Fruit fly (Drosophila melanogaster) whole organism, embryonic: ENCODE data around the gene Vps2.
A peak's percentile ranks its signal among the peaks of the same experiment; 100 is the strongest.

Experiments
- CG11398 ChIP-seq: fragments of 200-800 bp; sonication (Bioruptor generic); optimal IDR thresholded peaks from 2 replicates; lab custom pipeline; 2016; ENCODE audit warnings: missing biosample characterization, missing genetic modification characterization
- CG13287 ChIP-seq: fragments of 200-800 bp; sonication (Bioruptor generic); IDR thresholded peaks from 2 replicates; pipeline ENCODE4 v1.3.6; 2022; ENCODE audit warnings: missing biosample characterization, missing genetic modification characterization; ENCODE audit not compliant: partially characterized antibody
- CG14014 ChIP-seq: fragments of 200-800 bp; sonication (Bioruptor generic); IDR thresholded peaks from 2 replicates; pipeline ENCODE4 v1.3.6; 2022; ENCODE audit warnings: missing biosample characterization, missing genetic modification characterization
- CG14667 ChIP-seq: fragments of 200-800 bp; sonication (Bioruptor generic); IDR thresholded peaks from 2 replicates; pipeline ENCODE4 v1.3.6; 2022; ENCODE audit warnings: missing biosample characterization, missing genetic modification characterization
- CG14710 ChIP-seq: fragments of 200-800 bp; sonication (Bioruptor generic); optimal IDR thresholded peaks from 3 replicates; lab custom pipeline; 2019; ENCODE audit warnings: missing biosample characterization, mild to moderate bottlenecking, missing genetic modification characterization, moderate library complexity
- CG2875 ChIP-seq: fragments of 200-800 bp; sonication (Bioruptor generic); optimal IDR thresholded peaks from 2 replicates; lab custom pipeline; 2017; ENCODE audit warnings: missing biosample characterization, mild to moderate bottlenecking, missing genetic modification characterization, missing genetic modification reagents
- CG31441 ChIP-seq: fragments of 200-800 bp; sonication (Bioruptor generic); IDR thresholded peaks from 2 replicates; pipeline ENCODE4 v1.3.6; 2022; ENCODE audit warnings: missing biosample characterization, missing genetic modification characterization
- CG3163 ChIP-seq: fragments of 200-800 bp; sonication (Bioruptor generic); optimal IDR thresholded peaks from 3 replicates; lab custom pipeline; 2016; ENCODE audit warnings: missing biosample characterization, missing genetic modification characterization
- CG32532 ChIP-seq: fragments of 200-800 bp; sonication (Bioruptor generic); IDR thresholded peaks from 2 replicates; pipeline ENCODE4 v1.3.6; 2022; ENCODE audit warnings: missing biosample characterization, missing genetic modification characterization
- CG34422 ChIP-seq: fragments of 200-800 bp; sonication (Bioruptor generic); IDR thresholded peaks from 3 replicates; pipeline ENCODE4 v1.3.6; 2022; ENCODE audit warnings: missing biosample characterization, missing genetic modification characterization
- CG42726 ChIP-seq: fragments of 200-800 bp; sonication (Bioruptor generic); IDR thresholded peaks from 2 replicates; pipeline ENCODE4 v1.3.6; 2022; ENCODE audit warnings: missing biosample characterization, missing genetic modification characterization; ENCODE audit not compliant: partially characterized antibody
- CG4424 ChIP-seq: fragments of 200-800 bp; sonication (Bioruptor generic); optimal IDR thresholded peaks from 3 replicates; lab custom pipeline; 2016; ENCODE audit warnings: missing biosample characterization, missing genetic modification characterization
- CG4617 ChIP-seq: fragments of 200-800 bp; sonication (Bioruptor generic); optimal IDR thresholded peaks from 3 replicates; lab custom pipeline; 2016; ENCODE audit warnings: missing biosample characterization, missing genetic modification characterization, borderline replicate concordance
- CG4730 ChIP-seq: fragments of 200-800 bp; sonication (Bioruptor generic); IDR thresholded peaks from 2 replicates; pipeline ENCODE4 v1.3.6; 2022; ENCODE audit warnings: missing biosample characterization, missing genetic modification characterization
- CG6689 ChIP-seq: fragments of 200-800 bp; sonication (Bioruptor generic); IDR thresholded peaks from 2 replicates; pipeline ENCODE4 v1.3.6; 2022; ENCODE audit warnings: missing biosample characterization, missing genetic modification characterization
- CG7987 ChIP-seq: fragments of 200-800 bp; sonication (Bioruptor generic); optimal IDR thresholded peaks from 2 replicates; lab custom pipeline; 2018; ENCODE audit warnings: missing biosample characterization, mild to moderate bottlenecking, missing genetic modification characterization, moderate library complexity
- CG8281 ChIP-seq: fragments of 200-800 bp; sonication (Bioruptor generic); optimal IDR thresholded peaks from 2 replicates; lab custom pipeline; 2018; ENCODE audit warnings: missing biosample characterization, mild to moderate bottlenecking, missing genetic modification characterization, moderate library complexity
- CG8944 ChIP-seq: fragments of 200-800 bp; sonication (Bioruptor generic); optimal IDR thresholded peaks from 3 replicates; lab custom pipeline; 2016; ENCODE audit warnings: missing biosample characterization, missing genetic modification characterization
- CG9609 ChIP-seq: fragments of 200-800 bp; sonication (Bioruptor generic); optimal IDR thresholded peaks from 3 replicates; lab custom pipeline; 2016; ENCODE audit warnings: missing biosample characterization, missing genetic modification characterization
- D ChIP-seq, 2 experiments: fragments of 200-800 bp in 1 of 2; fragments of >200 bp in 1 of 2; sonication (Bioruptor generic) in 1 of 2; optimal IDR thresholded peaks; 2 replicates in 1 of 2; 3 replicates in 1 of 2; lab custom pipeline; 2017; ENCODE audit warnings: mild to moderate bottlenecking in 1 of 2, missing biosample characterization in 1 of 2, missing genetic modification characterization in 1 of 2, missing genetic modification reagents in 1 of 2
- Dip2 ChIP-seq: fragments of 200-800 bp; sonication (Bioruptor generic); IDR thresholded peaks from 2 replicates; pipeline ENCODE4 v1.3.6; 2022; ENCODE audit warnings: missing biosample characterization, missing genetic modification characterization
- Drgx ChIP-seq: fragments of 200-800 bp; sonication (Bioruptor generic); IDR thresholded peaks from 2 replicates; pipeline ENCODE4 v1.3.6; 2022; ENCODE audit warnings: missing biosample characterization, missing genetic modification characterization
- Eip74EF ChIP-seq, 2 experiments: fragments of 200-800 bp in 1 of 2; fragments of >200 bp in 1 of 2; sonication (Bioruptor generic) in 1 of 2; optimal IDR thresholded peaks; 2 replicates each; lab custom pipeline; 2017 to 2019; ENCODE audit warnings: missing biosample characterization in 2 of 2, missing genetic modification characterization in 2 of 2, mild to moderate bottlenecking in 1 of 2, moderate library complexity in 1 of 2
- HLH3B ChIP-seq: fragments of 200-800 bp; sonication (Bioruptor generic); IDR thresholded peaks from 2 replicates; pipeline ENCODE4 v1.3.6; 2022; ENCODE audit warnings: missing biosample characterization, missing genetic modification characterization
- Myb ChIP-seq: fragments of 200-800 bp; sonication (Bioruptor generic); optimal IDR thresholded peaks from 2 replicates; lab custom pipeline; 2016; ENCODE audit warnings: missing biosample characterization, missing genetic modification characterization
- Neu2 ChIP-seq: fragments of 200-800 bp; sonication (Bioruptor generic); optimal IDR thresholded peaks from 3 replicates; lab custom pipeline; 2016; ENCODE audit warnings: missing biosample characterization, missing genetic modification characterization, borderline replicate concordance
- PHDP ChIP-seq: fragments of 200-800 bp; sonication (Bioruptor generic); optimal IDR thresholded peaks from 3 replicates; lab custom pipeline; 2018; ENCODE audit warnings: missing biosample characterization, mild to moderate bottlenecking, missing genetic modification characterization, moderate library complexity
- Sox102F ChIP-seq: fragments of 200-800 bp; sonication (Bioruptor generic); optimal IDR thresholded peaks from 2 replicates; lab custom pipeline; 2018; ENCODE audit warnings: missing biosample characterization, mild to moderate bottlenecking, missing genetic modification characterization, moderate library complexity
- Tbp ChIP-seq: fragments of >200 bp; optimal IDR thresholded peaks from 2 replicates; lab custom pipeline; 2018; ENCODE audit warnings: missing biosample characterization, missing genetic modification characterization
- ac ChIP-seq: fragments of 200-800 bp; sonication (Bioruptor generic); optimal IDR thresholded peaks from 3 replicates; lab custom pipeline; 2017; ENCODE audit warnings: missing biosample characterization, mild to moderate bottlenecking, missing genetic modification characterization
- az2 ChIP-seq: fragments of 200-800 bp; sonication (Bioruptor generic); optimal IDR thresholded peaks from 3 replicates; lab custom pipeline; 2016; ENCODE audit warnings: missing biosample characterization, missing genetic modification characterization
- bcd ChIP-seq: fragments of 200-800 bp; sonication (Bioruptor generic); optimal IDR thresholded peaks from 2 replicates; lab custom pipeline; 2017; ENCODE audit warnings: missing biosample characterization, mild to moderate bottlenecking, missing genetic modification characterization
- br ChIP-seq: fragments of >200 bp; optimal IDR thresholded peaks from 2 replicates; lab custom pipeline; 2017
- cas ChIP-seq: fragments of 200-800 bp; sonication (Bioruptor generic); IDR thresholded peaks from 2 replicates; pipeline ENCODE4 v1.3.6; 2022; ENCODE audit warnings: missing biosample characterization, missing genetic modification characterization
- crp ChIP-seq, 2 experiments: fragments of 200-800 bp; sonication (Bioruptor generic); optimal IDR thresholded peaks; 2 replicates in 1 of 2; 3 replicates in 1 of 2; lab custom pipeline; 2017; ENCODE audit warnings: missing biosample characterization in 2 of 2, missing genetic modification characterization in 2 of 2, mild to moderate bottlenecking in 1 of 2, moderate library complexity in 1 of 2
- dati ChIP-seq: fragments of 200-800 bp; sonication (Bioruptor generic); IDR thresholded peaks from 2 replicates; pipeline ENCODE4 v1.3.6; 2022; ENCODE audit warnings: missing biosample characterization, missing genetic modification characterization
- eve ChIP-seq, 2 experiments: fragments of >200 bp; optimal IDR thresholded peaks; 2 replicates each; lab custom pipeline; 2017; ENCODE audit warnings: missing biosample characterization in 2 of 2, missing genetic modification characterization in 2 of 2
- eyg ChIP-seq: fragments of 200-800 bp; sonication (Bioruptor generic); optimal IDR thresholded peaks from 3 replicates; lab custom pipeline; 2016; ENCODE audit warnings: missing biosample characterization, missing genetic modification characterization
- fd102C ChIP-seq: fragments of 200-800 bp; sonication (Bioruptor generic); optimal IDR thresholded peaks from 2 replicates; lab custom pipeline; 2018; ENCODE audit warnings: missing biosample characterization, mild to moderate bottlenecking, missing genetic modification characterization, moderate library complexity
- gsb ChIP-seq: fragments of 200-800 bp; sonication (Bioruptor generic); IDR thresholded peaks from 2 replicates; pipeline ENCODE4 v1.3.6; 2022; ENCODE audit warnings: missing biosample characterization, missing genetic modification characterization
- hkb ChIP-seq, 2 experiments: fragments of 200-800 bp in 1 of 2; fragments of >200 bp in 1 of 2; sonication (Bioruptor generic) in 1 of 2; IDR thresholded peaks in 1 of 2; optimal IDR thresholded peaks in 1 of 2; 2 replicates each; pipeline versions ENCODE4 v1.3.6 to Lab custom; 2017 to 2022; ENCODE audit warnings: missing biosample characterization in 1 of 2, missing genetic modification characterization in 1 of 2
- lola ChIP-seq, 3 experiments: fragments of >200 bp in 2 of 3; fragments of 200-800 bp in 1 of 3; sonication (Bioruptor generic) in 1 of 3; optimal IDR thresholded peaks; 2 replicates each; lab custom pipeline; 2017 to 2019; ENCODE audit warnings: missing biosample characterization in 3 of 3, missing genetic modification characterization in 3 of 3, mild to moderate bottlenecking in 1 of 3, moderate library complexity in 1 of 3
- odd ChIP-seq: fragments of 200-800 bp; sonication (Bioruptor generic); optimal IDR thresholded peaks from 2 replicates; lab custom pipeline; 2017; ENCODE audit warnings: missing biosample characterization, mild to moderate bottlenecking, missing genetic modification characterization
- org-1 ChIP-seq: fragments of 200-800 bp; sonication (Bioruptor generic); optimal IDR thresholded peaks from 2 replicates; lab custom pipeline; 2017; ENCODE audit warnings: missing biosample characterization, missing genetic modification characterization
- pho ChIP-seq: fragments of 200-800 bp; sonication (Bioruptor generic); optimal IDR thresholded peaks from 2 replicates; lab custom pipeline; 2016; ENCODE audit warnings: missing biosample characterization, missing genetic modification characterization
- sd ChIP-seq: fragments of 200-800 bp; sonication (Bioruptor generic); optimal IDR thresholded peaks from 3 replicates; lab custom pipeline; 2018; ENCODE audit warnings: missing biosample characterization, mild to moderate bottlenecking, missing genetic modification characterization, moderate library complexity
- shn ChIP-seq: fragments of 200-800 bp; sonication (Bioruptor generic); optimal IDR thresholded peaks from 3 replicates; lab custom pipeline; 2016; ENCODE audit warnings: missing biosample characterization, missing genetic modification characterization
- tgo ChIP-seq: fragments of 200-800 bp; sonication (Bioruptor generic); IDR thresholded peaks from 3 replicates; pipeline ENCODE4 v1.3.6; 2022; ENCODE audit warnings: missing biosample characterization, missing genetic modification characterization
- vnd ChIP-seq: fragments of 200-800 bp; sonication (Bioruptor generic); IDR thresholded peaks from 3 replicates; pipeline ENCODE4 v1.3.6; 2022; ENCODE audit warnings: missing biosample characterization, missing genetic modification characterization; ENCODE audit not compliant: partially characterized antibody

Gene Vps2

dm6 chr3R:26014262-26014833 lies 38.3 kb upstream of the Vps2 start, which contains the start of gene Kaz-m1 (continued):
- TF ChIP-seq CG6689 (GFP tag; lab: Robert Waterston, UW), result 0 out of 2 replicates have a peak, but pooled peaks have one; percentile 37
- no peak for TF ChIP-seq eve (GFP tag; optimal IDR thresholded peaks at IDR 0.05; lab: Kevin White, UChicago)
- TF ChIP-seq odd (GFP tag; lab: Kevin White, UChicago), result peak; percentile 7
- peak in 1 of 2 experiments; percentile 42 for TF ChIP-seq Eip74EF (GFP tag; optimal IDR thresholded peaks at IDR 0.05; lab: Kevin White, UChicago)
- TF ChIP-seq cas (GFP tag; lab: Robert Waterston, UW), result no peak
- no peak for TF ChIP-seq CG8944 (GFP tag; lab: Kevin White, UChicago)
- TF ChIP-seq ac (GFP tag; lab: Kevin White, UChicago), result no peak
- no peak for TF ChIP-seq CG42726
- TF ChIP-seq CG31441 (GFP tag; lab: Robert Waterston, UW), result peak; percentile 79
- no peak for TF ChIP-seq CG7987
- TF ChIP-seq CG13287 (GFP tag; lab: Robert Waterston, UW), result no peak
- TF ChIP-seq eyg (GFP tag; lab: Kevin White, UChicago), result no peak
- no peak; the same call in 1 of the 2 replicates for TF ChIP-seq HLH3B (GFP tag; lab: Robert Waterston, UW)
- no peak for TF ChIP-seq CG11398 (GFP tag; lab: Kevin White, UChicago)
- TF ChIP-seq CG8281 (tag; lab: Kevin White, UChicago), result peak; percentile 39
- no peak for TF ChIP-seq pho (GFP tag; lab: Kevin White, UChicago)
- no peak for TF ChIP-seq fd102C (GFP tag; lab: Kevin White, UChicago)
- no peak for TF ChIP-seq CG9609 (GFP tag; lab: Kevin White, UChicago)
- peak; percentile 45; the same call in 1 of the 2 replicates for TF ChIP-seq CG32532 (GFP tag; lab: Robert Waterston, UW)
- peak; percentile 69 for TF ChIP-seq PHDP (tag; lab: Kevin White, UChicago)
- TF ChIP-seq sd (tag; lab: Kevin White, UChicago), result no peak
- TF ChIP-seq CG4617 (GFP tag; lab: Kevin White, UChicago), result no peak
- TF ChIP-seq bcd (GFP tag; lab: Kevin White, UChicago), result peak; percentile 29
- no peak for TF ChIP-seq hkb (optimal IDR thresholded peaks at IDR 0.05; lab: Kevin White, UChicago)
- peak; percentile 60 for TF ChIP-seq hkb (GFP tag; IDR thresholded peaks at IDR 0.05; lab: Robert Waterston, UW)
- peak in 1 of 3 experiments; percentile 73 for TF ChIP-seq lola (GFP tag; optimal IDR thresholded peaks at IDR 0.05; lab: Kevin White, UChicago)
- TF ChIP-seq crp (GFP tag; optimal IDR thresholded peaks at IDR 0.05; lab: Kevin White, UChicago), result no peak
- TF ChIP-seq CG34422 (GFP tag; lab: Robert Waterston, UW), result no peak
- no peak for TF ChIP-seq gsb
- no peak for TF ChIP-seq Myb
- TF ChIP-seq CG14014 (GFP tag; lab: Robert Waterston, UW), result peak; percentile 35; the same call in 1 of the 2 replicates
- TF ChIP-seq Tbp (GFP tag; lab: Kevin White, UChicago), result no peak
- no peak for TF ChIP-seq CG14667 (GFP tag; lab: Robert Waterston, UW)
- no peak for TF ChIP-seq shn (GFP tag; lab: Kevin White, UChicago)
- TF ChIP-seq dati (GFP tag; lab: Robert Waterston, UW), result no peak
- TF ChIP-seq CG4730, result no peak
- no peak for TF ChIP-seq CG3163 (GFP tag; lab: Kevin White, UChicago)
- TF ChIP-seq br (lab: Kevin White, UChicago), result no peak
- peak; percentile 19 for TF ChIP-seq az2
- no peak for TF ChIP-seq CG2875
- no peak for TF ChIP-seq Drgx (GFP tag; lab: Robert Waterston, UW)
- peak; percentile 11 for TF ChIP-seq org-1 (GFP tag; lab: Kevin White, UChicago)
- TF ChIP-seq CG4424 (GFP tag; lab: Kevin White, UChicago), result peak; percentile 42
- TF ChIP-seq Neu2, result no peak
- no peak; the same call in 2 of the 3 replicates for TF ChIP-seq tgo (GFP tag; lab: Robert Waterston, UW)
- peak; percentile 70 for TF ChIP-seq CG14710 (tag; lab: Kevin White, UChicago)
- peak; percentile 63 for TF ChIP-seq Sox102F (GFP tag; lab: Kevin White, UChicago)
- no peak for TF ChIP-seq D (optimal IDR thresholded peaks at IDR 0.05; lab: Kevin White, UChicago)
- TF ChIP-seq D (GFP tag; optimal IDR thresholded peaks at IDR 0.05; lab: Kevin White, UChicago), result peak; percentile 17
- TF ChIP-seq vnd, result no peak
- TF ChIP-seq Dip2 (GFP tag; lab: Robert Waterston, UW), result no peak
